Fruit fly (Drosophila melanogaster): Measurements from ENCODE around the gene Gr64c.
A peak's percentile ranks its signal among the peaks of the same experiment; 100 is the strongest.

Gene Gr64c

dm6 chr3L:3983466-3983946 lies 44.9 kb upstream of the Gr64c start, which contains the start of gene scrt (continued):
- peak; percentile 38 for TF ChIP-seq CG8290 (GFP tag; optimal IDR thresholded peaks at IDR 0.05)
- peak in 1 of 2 experiments; percentile 59 for TF ChIP-seq CG8290 (tag; optimal IDR thresholded peaks at IDR 0.05)
- no peak for TF ChIP-seq sc (optimal IDR thresholded peaks at IDR 0.05)
- TF ChIP-seq sc (GFP tag; optimal IDR thresholded peaks at IDR 0.05): no peak
- TF ChIP-seq her (GFP tag; optimal IDR thresholded peaks at IDR 0.05): no peak
- TF ChIP-seq zf30C (GFP tag; optimal IDR thresholded peaks at IDR 0.05): no peak
- peak; percentile 66 for TF ChIP-seq Hmr (GFP tag; optimal IDR thresholded peaks at IDR 0.05)
- no peak for TF ChIP-seq Mad (GFP tag; optimal IDR thresholded peaks at IDR 0.05)
- peak; percentile 38 for TF ChIP-seq Xbp1 (GFP tag; optimal IDR thresholded peaks at IDR 0.05)
- TF ChIP-seq exex (tag; optimal IDR thresholded peaks at IDR 0.05): no peak
- no peak for TF ChIP-seq CG14014 (GFP tag; IDR thresholded peaks at IDR 0.05)
- TF ChIP-seq CG18764 (GFP tag; optimal IDR thresholded peaks at IDR 0.05): peak; percentile 100
- no peak for TF ChIP-seq MESR4 (GFP tag; optimal IDR thresholded peaks at IDR 0.05)
- no peak for TF ChIP-seq Ravus (GFP tag; IDR thresholded peaks at IDR 0.05)
- TF ChIP-seq Gug (GFP tag; IDR thresholded peaks at IDR 0.05): no peak
- TF ChIP-seq scrt (GFP tag; optimal IDR thresholded peaks at IDR 0.05): peak; percentile 100
- TF ChIP-seq Aef1 (GFP tag; IDR thresholded peaks at IDR 0.05): no peak; the same call in 2 of the 3 replicates
- TF ChIP-seq trem (tag; optimal IDR thresholded peaks at IDR 0.05): no peak
- TF ChIP-seq CG11560 (tag; IDR thresholded peaks at IDR 0.05): no peak
- TF ChIP-seq dati (GFP tag; IDR thresholded peaks at IDR 0.05): no peak
- no peak for TF ChIP-seq Taf1 (GFP tag; IDR thresholded peaks at IDR 0.05)
- no peak for TF ChIP-seq Tbp (GFP tag; optimal IDR thresholded peaks at IDR 0.05)
- TF ChIP-seq org-1 (GFP tag; optimal IDR thresholded peaks at IDR 0.05): peak; percentile 18
- TF ChIP-seq Fer1 (GFP tag; optimal IDR thresholded peaks at IDR 0.05): peak; percentile 59
- TF ChIP-seq CG7963 (GFP tag; IDR thresholded peaks at IDR 0.05; ENCODE audit: partially characterized antibody): no peak; the same call in 2 of the 3 replicates
- TF ChIP-seq CG4360 (GFP tag; IDR thresholded peaks at IDR 0.05): no peak
- TF ChIP-seq caup (GFP tag; optimal IDR thresholded peaks at IDR 0.05; ENCODE audit: severe bottlenecking): no peak
- no peak; the same call in 1 of the 2 replicates for TF ChIP-seq CG14667 (GFP tag; IDR thresholded peaks at IDR 0.05)
- TF ChIP-seq CG12155 (GFP tag; optimal IDR thresholded peaks at IDR 0.05): no peak

- TF ChIP-seq crol (GFP tag; IDR thresholded peaks at IDR 0.05) (peak; percentile 52), Oli (tag; optimal IDR thresholded peaks at IDR 0.05) (no peak), scrt (GFP tag; optimal IDR thresholded peaks at IDR 0.05) (peak; percentile 83), CG13894 (tag; optimal IDR thresholded peaks at IDR 0.05) (peak; percentile 88), pho (GFP tag; optimal IDR thresholded peaks at IDR 0.05) (no peak), lola (GFP tag; optimal IDR thresholded peaks at IDR 0.05) (no peak), inv (GFP tag; IDR thresholded peaks at IDR 0.05; ENCODE audit: partially characterized antibody) (no peak), Ssrp (tag; optimal IDR thresholded peaks at IDR 0.05) (no peak), caup (GFP tag; optimal IDR thresholded peaks at IDR 0.05; ENCODE audit: severe bottlenecking) (no peak), sqz (GFP tag; optimal IDR thresholded peaks at IDR 0.05) (peak; percentile 59), Dref (GFP tag; IDR thresholded peaks at IDR 0.05) (0 out of 2 replicates have a peak, but pooled peaks have one; percentile 31), CG31388 (GFP tag; optimal IDR thresholded peaks at IDR 0.05) (no peak), CG18476 (GFP tag; optimal IDR thresholded peaks at IDR 0.05) (no peak), CG32532 (GFP tag; IDR thresholded peaks at IDR 0.05) (0 out of 2 replicates have a peak, but pooled peaks have one; percentile 11), CG17802 (tag; optimal IDR thresholded peaks at IDR 0.05) (no peak)
Observed at dm6 chr3L:3995554-3995953, 32.9 kb upstream of the Gr64c start.

All from whole organism, embryonic.